Worm (Caenorhabditis elegans) whole organism, L3 larva: ENCODE results near the gene flp-9.

Source experiments
- R02D3.7 ChIP-seq: fragments of 150-350 bp; optimal IDR thresholded peaks from 2 replicates; lab custom pipeline; 2014; ENCODE audit warnings: missing biosample characterization, missing genetic modification characterization
- ZK546.5 ChIP-seq: sonication (generic microtip); optimal IDR thresholded peaks from 2 replicates; lab custom pipeline; 2017; ENCODE audit warnings: missing biosample characterization, missing genetic modification characterization
- aly-2 ChIP-seq: fragments of 150-350 bp; optimal IDR thresholded peaks from 2 replicates; lab custom pipeline; 2014; ENCODE audit warnings: missing biosample characterization, missing genetic modification characterization
- ama-1 ChIP-seq: fragments of 150-350 bp; optimal IDR thresholded peaks from 2 replicates; lab custom pipeline; 2018
- ceh-16 ChIP-seq: sonication (generic microtip); optimal IDR thresholded peaks from 2 replicates; lab custom pipeline; 2017; ENCODE audit warnings: missing biosample characterization, missing genetic modification characterization
- ceh-28 ChIP-seq: fragments of 150-350 bp; optimal IDR thresholded peaks from 2 replicates; lab custom pipeline; 2014; ENCODE audit warnings: missing biosample characterization, missing genetic modification reagents, missing genetic modification characterization
- ceh-82 ChIP-seq: fragments of 150-350 bp; optimal IDR thresholded peaks from 2 replicates; lab custom pipeline; 2014; ENCODE audit warnings: missing biosample characterization, missing genetic modification characterization
- ceh-9 ChIP-seq: sonication (generic microtip); optimal IDR thresholded peaks from 2 replicates; lab custom pipeline; 2018; ENCODE audit warnings: missing biosample characterization, missing genetic modification characterization
- daf-12 ChIP-seq: fragments of 150-350 bp; optimal IDR thresholded peaks from 2 replicates; lab custom pipeline; 2014; ENCODE audit warnings: missing biosample characterization, missing genetic modification reagents, missing genetic modification characterization
- egl-27 ChIP-seq: sonication (generic microtip); optimal IDR thresholded peaks from 4 replicates; lab custom pipeline; 2017; ENCODE audit warnings: missing biosample characterization, missing genetic modification reagents, missing genetic modification characterization
- egl-5 ChIP-seq: fragments of 150-350 bp; optimal IDR thresholded peaks from 2 replicates; lab custom pipeline; 2017; ENCODE audit warnings: missing biosample characterization, missing genetic modification reagents, missing genetic modification characterization, inconsistent platforms
- elt-1 ChIP-seq: fragments of 150-350 bp; optimal IDR thresholded peaks from 2 replicates; lab custom pipeline; 2014; ENCODE audit warnings: missing biosample characterization, missing genetic modification characterization
- elt-2 ChIP-seq: sonication (generic microtip); optimal IDR thresholded peaks from 2 replicates; lab custom pipeline; 2016; ENCODE audit warnings: missing genetic modification reagents, mild to moderate bottlenecking, missing genetic modification characterization, missing compliant biosample characterization
- elt-3 ChIP-seq, 3 experiments: fragments of 150-350 bp in 1 of 3; sonication (generic microtip) in 2 of 3; optimal IDR thresholded peaks; 2 replicates in 2 of 3; 4 replicates in 1 of 3; lab custom pipeline; 2014 to 2017; ENCODE audit warnings: missing biosample characterization in 3 of 3, missing genetic modification characterization in 3 of 3
- eor-1 ChIP-seq, 2 experiments: fragments of 150-350 bp; optimal IDR thresholded peaks; 2 replicates each; lab custom pipeline; 2014 to 2018; ENCODE audit warnings: missing biosample characterization in 2 of 2, missing genetic modification characterization in 2 of 2
- fkh-10 ChIP-seq: sonication (generic microtip); optimal IDR thresholded peaks from 2 replicates; lab custom pipeline; 2017; ENCODE audit warnings: missing biosample characterization, missing genetic modification reagents, missing genetic modification characterization
- fkh-2 ChIP-seq: fragments of 150-350 bp; optimal IDR thresholded peaks from 2 replicates; lab custom pipeline; 2014; ENCODE audit warnings: missing biosample characterization, missing genetic modification reagents, missing genetic modification characterization
- fos-1 ChIP-seq: fragments of 150-350 bp; optimal IDR thresholded peaks from 2 replicates; lab custom pipeline; 2014; ENCODE audit warnings: missing biosample characterization, missing genetic modification characterization
- hmg-11 ChIP-seq: sonication (generic microtip); optimal IDR thresholded peaks from 2 replicates; lab custom pipeline; 2016; ENCODE audit warnings: missing genetic modification characterization, missing compliant biosample characterization
- jun-1 ChIP-seq: fragments of 150-350 bp; optimal IDR thresholded peaks from 2 replicates; lab custom pipeline; 2014; ENCODE audit warnings: missing biosample characterization, missing genetic modification reagents, missing genetic modification characterization
- lin-15B ChIP-seq: fragments of 150-350 bp; optimal IDR thresholded peaks from 2 replicates; lab custom pipeline; 2014; ENCODE audit warnings: missing biosample characterization, missing genetic modification characterization
- lin-39 ChIP-seq: fragments of 150-350 bp; optimal IDR thresholded peaks from 2 replicates; lab custom pipeline; 2018; ENCODE audit warnings: missing biosample characterization, missing genetic modification reagents, missing genetic modification characterization
- lsy-12 ChIP-seq: sonication (generic microtip); optimal IDR thresholded peaks from 2 replicates; lab custom pipeline; 2016; ENCODE audit warnings: mild to moderate bottlenecking, missing genetic modification characterization, missing compliant biosample characterization
- mdl-1 ChIP-seq: fragments of 150-350 bp; optimal IDR thresholded peaks from 2 replicates; lab custom pipeline; 2014; ENCODE audit warnings: missing biosample characterization, missing genetic modification characterization
- mml-1 ChIP-seq: fragments of 150-350 bp; sonication (generic microtip); optimal IDR thresholded peaks from 3 replicates; lab custom pipeline; 2014; ENCODE audit warnings: missing biosample characterization, missing genetic modification characterization
- nfya-1 ChIP-seq: sonication (generic microtip); optimal IDR thresholded peaks from 2 replicates; lab custom pipeline; 2017; ENCODE audit warnings: missing genetic modification characterization, mild to moderate bottlenecking, missing compliant biosample characterization, antibody characterized with exemption, moderate library complexity; ENCODE audit not compliant: insufficient read depth
- nhr-11 ChIP-seq: fragments of 150-350 bp; optimal IDR thresholded peaks from 2 replicates; lab custom pipeline; 2014; ENCODE audit warnings: missing biosample characterization, missing genetic modification characterization
- nhr-12 ChIP-seq: fragments of 150-350 bp; optimal IDR thresholded peaks from 2 replicates; lab custom pipeline; 2014; ENCODE audit warnings: missing biosample characterization, missing genetic modification characterization
- nhr-23 ChIP-seq: fragments of 150-350 bp; optimal IDR thresholded peaks from 2 replicates; lab custom pipeline; 2014; ENCODE audit warnings: missing biosample characterization, missing genetic modification reagents, missing genetic modification characterization
- nhr-237 ChIP-seq: fragments of 150-350 bp; optimal IDR thresholded peaks from 2 replicates; lab custom pipeline; 2014; ENCODE audit warnings: missing biosample characterization, missing genetic modification characterization
- nhr-25 ChIP-seq: sonication (generic microtip); optimal IDR thresholded peaks from 2 replicates; lab custom pipeline; 2017; ENCODE audit warnings: missing biosample characterization, missing genetic modification characterization
- nhr-28 ChIP-seq: fragments of 150-350 bp; optimal IDR thresholded peaks from 2 replicates; lab custom pipeline; 2014; ENCODE audit warnings: missing biosample characterization, missing genetic modification characterization
- nhr-43 ChIP-seq: sonication (generic microtip); optimal IDR thresholded peaks from 2 replicates; lab custom pipeline; 2016; ENCODE audit warnings: mild to moderate bottlenecking, missing genetic modification characterization, missing compliant biosample characterization; ENCODE audit not compliant: poor library complexity, severe bottlenecking
- nhr-67 ChIP-seq: fragments of 150-350 bp; optimal IDR thresholded peaks from 2 replicates; lab custom pipeline; 2014; ENCODE audit warnings: missing biosample characterization, missing genetic modification characterization
- nhr-76 ChIP-seq: fragments of 150-350 bp; sonication (generic microtip); optimal IDR thresholded peaks from 5 replicates; lab custom pipeline; 2014; ENCODE audit warnings: missing biosample characterization, missing genetic modification characterization
- nhr-77 ChIP-seq: fragments of 150-350 bp; optimal IDR thresholded peaks from 2 replicates; lab custom pipeline; 2014; ENCODE audit warnings: missing biosample characterization, missing genetic modification characterization
- pha-4 ChIP-seq: fragments of 150-350 bp; optimal IDR thresholded peaks from 2 replicates; lab custom pipeline; 2014; ENCODE audit warnings: missing biosample characterization, missing genetic modification reagents, missing genetic modification characterization
- pqm-1 ChIP-seq: fragments of 150-350 bp; optimal IDR thresholded peaks from 2 replicates; lab custom pipeline; 2017; ENCODE audit warnings: missing biosample characterization, missing genetic modification characterization, inconsistent platforms
- sea-2 ChIP-seq: fragments of 150-350 bp; sonication (generic microtip); optimal IDR thresholded peaks from 4 replicates; lab custom pipeline; 2014; ENCODE audit warnings: missing biosample characterization, missing genetic modification reagents, missing genetic modification characterization
- skn-1 ChIP-seq: fragments of 150-350 bp; optimal IDR thresholded peaks from 2 replicates; lab custom pipeline; 2014; ENCODE audit warnings: missing biosample characterization, missing genetic modification characterization
- snpc-4 ChIP-seq: fragments of 150-350 bp; optimal IDR thresholded peaks from 2 replicates; lab custom pipeline; 2014; ENCODE audit warnings: missing biosample characterization, missing genetic modification characterization
- tbx-2 ChIP-seq: sonication (generic microtip); optimal IDR thresholded peaks from 2 replicates; lab custom pipeline; 2016; ENCODE audit warnings: mild to moderate bottlenecking, missing genetic modification characterization, missing compliant biosample characterization
- unc-39 ChIP-seq: sonication (generic microtip); optimal IDR thresholded peaks from 4 replicates; lab custom pipeline; 2017; ENCODE audit warnings: missing biosample characterization, missing genetic modification characterization
- unc-62 ChIP-seq: fragments of 150-350 bp; sonication (generic microtip); optimal IDR thresholded peaks from 4 replicates; lab custom pipeline; 2014; ENCODE audit warnings: missing biosample characterization, missing genetic modification reagents, missing genetic modification characterization
- zag-1 ChIP-seq: fragments of 150-350 bp; optimal IDR thresholded peaks from 2 replicates; lab custom pipeline; 2014; ENCODE audit warnings: missing biosample characterization, missing genetic modification characterization
- ztf-11 ChIP-seq: fragments of 150-350 bp; optimal IDR thresholded peaks from 2 replicates; lab custom pipeline; 2014; ENCODE audit warnings: missing biosample characterization, missing genetic modification characterization
- ztf-4 ChIP-seq: fragments of 150-350 bp; optimal IDR thresholded peaks from 2 replicates; lab custom pipeline; 2014; ENCODE audit warnings: missing biosample characterization, missing genetic modification characterization

Gene flp-9

ce11 chrIV:12725925-12726324 lies 31.4 kb downstream of the flp-9 start:
- TF ChIP-seq ztf-11 (tag; lab: Kevin White, UChicago), result no peak
- TF ChIP-seq nhr-25 (tag; lab: Kevin White, UChicago), result no peak
- no peak for TF ChIP-seq nhr-76 (tag; lab: Kevin White, UChicago)
- TF ChIP-seq jun-1, result no peak
- TF ChIP-seq egl-5 (tag; lab: Kevin White, UChicago), result no peak
- TF ChIP-seq lsy-12 (tag; lab: Kevin White, UChicago), result no peak
- TF ChIP-seq R02D3.7 (tag; lab: Kevin White, UChicago), result no peak
- no peak for TF ChIP-seq zag-1 (tag; lab: Kevin White, UChicago)
- TF ChIP-seq elt-2 (tag; lab: Kevin White, UChicago), result no peak
- no peak for TF ChIP-seq skn-1 (tag; lab: Kevin White, UChicago)
- no peak for TF ChIP-seq elt-1
- TF ChIP-seq elt-3 (tag; optimal IDR thresholded peaks at IDR 0.05; lab: Kevin White, UChicago), result no peak
- TF ChIP-seq eor-1 (tag; optimal IDR thresholded peaks at IDR 0.05; lab: Kevin White, UChicago), result no peak
- TF ChIP-seq ceh-82 (tag; lab: Kevin White, UChicago), result no peak
- TF ChIP-seq pqm-1 (tag; lab: Kevin White, UChicago), result no peak

ce11 chrIV:12725228-12725627 lies 32.1 kb downstream of the flp-9 start:
- TF ChIP-seq nhr-23 (no peak), nfya-1 (tag; lab: Kevin White, UChicago) (no peak), nhr-67 (no peak)

- no peak for TF ChIP-seq elt-3 (tag; optimal IDR thresholded peaks at IDR 0.05; lab: Kevin White, UChicago)
- TF ChIP-seq ZK546.5 (tag; lab: Kevin White, UChicago), result no peak
- no peak for TF ChIP-seq elt-1
- TF ChIP-seq nhr-25 (tag; lab: Kevin White, UChicago), result peak; percentile 71
- no peak for TF ChIP-seq fkh-10
- TF ChIP-seq daf-12 (tag; lab: Kevin White, UChicago), result no peak
- peak; percentile 95 for TF ChIP-seq pha-4 (tag; lab: Kevin White, UChicago)
- TF ChIP-seq lin-15B, result peak; percentile 83
- no peak for TF ChIP-seq nhr-12 (tag; lab: Kevin White, UChicago)
- TF ChIP-seq hmg-11 (tag; lab: Kevin White, UChicago), result peak; percentile 89
- TF ChIP-seq lin-39 (tag; lab: Kevin White, UChicago), result peak; percentile 69
- no peak for TF ChIP-seq nhr-67
- TF ChIP-seq jun-1, result peak; percentile 54
- TF ChIP-seq mdl-1 (tag; lab: Kevin White, UChicago), result no peak
- TF ChIP-seq sea-2 (GFP tag; lab: Kevin White, UChicago), result no peak
- TF ChIP-seq ama-1 (lab: Kevin White, UChicago), result no peak
- TF ChIP-seq aly-2 (tag; lab: Kevin White, UChicago), result no peak
- TF ChIP-seq R02D3.7 (tag; lab: Kevin White, UChicago), result peak; percentile 99
- no peak for TF ChIP-seq nhr-237 (tag; lab: Kevin White, UChicago)
- no peak for TF ChIP-seq ztf-4 (tag; lab: Kevin White, UChicago)
- peak; percentile 70 for TF ChIP-seq pqm-1 (tag; lab: Kevin White, UChicago)
- TF ChIP-seq nhr-23, result peak; percentile 92
- no peak for TF ChIP-seq unc-39
- no peak for TF ChIP-seq mml-1 (tag; lab: Kevin White, UChicago)
- TF ChIP-seq tbx-2, result peak; percentile 55
- no peak for TF ChIP-seq fkh-2 (tag; lab: Kevin White, UChicago)
- TF ChIP-seq snpc-4 (tag; lab: Kevin White, UChicago), result peak; percentile 75
- TF ChIP-seq skn-1 (tag; lab: Kevin White, UChicago), result peak; percentile 57
- TF ChIP-seq ceh-28 (tag; lab: Kevin White, UChicago), result peak; percentile 73
- no peak for TF ChIP-seq zag-1 (tag; lab: Kevin White, UChicago)
- no peak for TF ChIP-seq nhr-28 (tag; lab: Kevin White, UChicago)
- TF ChIP-seq nhr-11 (tag; lab: Kevin White, UChicago), result peak; percentile 69
- peak; percentile 57 for TF ChIP-seq lsy-12 (tag; lab: Kevin White, UChicago)
- TF ChIP-seq ceh-9, result no peak
- TF ChIP-seq nhr-76 (tag; lab: Kevin White, UChicago), result no peak
- peak; percentile 73 for TF ChIP-seq egl-5 (tag; lab: Kevin White, UChicago)
- TF ChIP-seq nhr-43 (tag; lab: Kevin White, UChicago), result peak; percentile 86
- TF ChIP-seq ceh-82 (tag; lab: Kevin White, UChicago), result peak; percentile 82
- peak; percentile 64 for TF ChIP-seq nhr-77 (tag; lab: Kevin White, UChicago)
- TF ChIP-seq egl-27, result no peak
- peak; percentile 84 for TF ChIP-seq nfya-1 (tag; lab: Kevin White, UChicago)
- no peak for TF ChIP-seq unc-62 (GFP tag; lab: Kevin White, UChicago)
- no peak for TF ChIP-seq eor-1 (tag; optimal IDR thresholded peaks at IDR 0.05; lab: Kevin White, UChicago)
- TF ChIP-seq fos-1 (tag; lab: Kevin White, UChicago), result no peak
- TF ChIP-seq ztf-11 (tag; lab: Kevin White, UChicago), result no peak
- no peak for TF ChIP-seq ceh-16 (tag; lab: Kevin White, UChicago)
- peak; percentile 48 for TF ChIP-seq elt-2 (tag; lab: Kevin White, UChicago)
Observed at ce11 chrIV:12724641-12725040, 32.7 kb downstream of the flp-9 start, which contains the start of the genes T23F6.3 and rbd-1. TSS of gene T23F6.3 (minus strand) at chrIV:12724760. TSS of gene rbd-1 (plus strand) at chrIV:12724986.
